Worm (Caenorhabditis elegans) whole organism, L2 larva: ENCODE measurements around the gene W07G4.1.

Source experiments
- crh-2 ChIP-seq: sonication (generic microtip); optimal IDR thresholded peaks from 2 replicates; lab custom pipeline; 2017; ENCODE audit warnings: missing biosample characterization, missing genetic modification characterization
- egl-27 ChIP-seq: sonication (generic microtip); optimal IDR thresholded peaks from 3 replicates; lab custom pipeline; 2017; ENCODE audit warnings: missing biosample characterization, missing genetic modification reagents, missing genetic modification characterization
- lin-13 ChIP-seq: fragments of 150-350 bp; optimal IDR thresholded peaks from 2 replicates; lab custom pipeline; 2014; ENCODE audit warnings: missing biosample characterization, missing genetic modification reagents, missing genetic modification characterization
- lsy-2 ChIP-seq, 2 experiments: fragments of 150-350 bp in 1 of 2; sonication (generic microtip) in 1 of 2; optimal IDR thresholded peaks; 2 replicates each; lab custom pipeline; 2014 to 2017; ENCODE audit warnings: missing biosample characterization in 2 of 2, missing genetic modification characterization in 2 of 2
- nhr-129 ChIP-seq: fragments of 150-350 bp; optimal IDR thresholded peaks from 2 replicates; lab custom pipeline; 2014; ENCODE audit warnings: missing biosample characterization, missing genetic modification characterization
- nhr-6 ChIP-seq: fragments of 150-350 bp; optimal IDR thresholded peaks from 2 replicates; lab custom pipeline; 2014; ENCODE audit warnings: missing biosample characterization, missing genetic modification characterization
- nhr-77 ChIP-seq: fragments of 150-350 bp; optimal IDR thresholded peaks from 2 replicates; lab custom pipeline; 2014; ENCODE audit warnings: missing biosample characterization, missing genetic modification characterization
- unc-62 ChIP-seq: fragments of 150-350 bp; optimal IDR thresholded peaks from 2 replicates; lab custom pipeline; 2014; ENCODE audit warnings: missing biosample characterization, missing genetic modification reagents, missing genetic modification characterization
- zag-1 ChIP-seq: fragments of 150-350 bp; optimal IDR thresholded peaks from 2 replicates; lab custom pipeline; 2014; ENCODE audit warnings: missing biosample characterization, missing genetic modification characterization
- ztf-11 ChIP-seq: sonication (generic microtip); optimal IDR thresholded peaks from 2 replicates; lab custom pipeline; 2017; ENCODE audit warnings: missing biosample characterization, missing genetic modification characterization

DNA sequence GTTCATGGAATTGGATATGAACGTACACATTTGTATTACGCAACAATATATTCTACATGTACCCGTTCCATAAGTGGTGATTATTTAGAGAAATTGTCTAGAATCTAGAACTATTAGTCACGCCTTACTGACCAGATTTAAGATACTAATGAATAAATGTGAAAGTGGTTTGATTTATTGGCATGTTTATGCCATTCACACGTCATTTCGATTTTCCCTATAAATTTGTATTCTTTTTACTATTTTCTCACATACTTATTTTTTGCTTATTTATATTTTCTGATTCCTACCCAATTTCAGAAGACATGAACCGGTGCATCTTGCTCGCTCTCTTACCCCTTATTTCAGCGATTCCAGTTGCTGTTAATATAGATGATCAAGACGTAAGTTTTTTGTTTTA, 45.1 kb upstream of the W07G4.1 start, which contains the start of gene F15B9.8:
- TF ChIP-seq zag-1 (tag; lab: Kevin White, UChicago) (no peak), nhr-6 (tag; lab: Kevin White, UChicago) (no peak), unc-62 (GFP tag; lab: Kevin White, UChicago) (no peak), egl-27 (tag; lab: Kevin White, UChicago) (no peak), lin-13 (no peak), ztf-11 (tag; lab: Kevin White, UChicago) (no peak), lsy-2 (tag; optimal IDR thresholded peaks at IDR 0.05; lab: Kevin White, UChicago) (no peak), crh-2 (tag; lab: Kevin White, UChicago) (no peak), nhr-129 (tag; lab: Kevin White, UChicago) (no peak), nhr-77 (no peak)
